Fruit fly (Drosophila melanogaster): ENCODE results near the gene trbl.
A peak's percentile ranks its signal among the peaks of the same experiment; 100 is the strongest.

Gene trbl

DNA sequence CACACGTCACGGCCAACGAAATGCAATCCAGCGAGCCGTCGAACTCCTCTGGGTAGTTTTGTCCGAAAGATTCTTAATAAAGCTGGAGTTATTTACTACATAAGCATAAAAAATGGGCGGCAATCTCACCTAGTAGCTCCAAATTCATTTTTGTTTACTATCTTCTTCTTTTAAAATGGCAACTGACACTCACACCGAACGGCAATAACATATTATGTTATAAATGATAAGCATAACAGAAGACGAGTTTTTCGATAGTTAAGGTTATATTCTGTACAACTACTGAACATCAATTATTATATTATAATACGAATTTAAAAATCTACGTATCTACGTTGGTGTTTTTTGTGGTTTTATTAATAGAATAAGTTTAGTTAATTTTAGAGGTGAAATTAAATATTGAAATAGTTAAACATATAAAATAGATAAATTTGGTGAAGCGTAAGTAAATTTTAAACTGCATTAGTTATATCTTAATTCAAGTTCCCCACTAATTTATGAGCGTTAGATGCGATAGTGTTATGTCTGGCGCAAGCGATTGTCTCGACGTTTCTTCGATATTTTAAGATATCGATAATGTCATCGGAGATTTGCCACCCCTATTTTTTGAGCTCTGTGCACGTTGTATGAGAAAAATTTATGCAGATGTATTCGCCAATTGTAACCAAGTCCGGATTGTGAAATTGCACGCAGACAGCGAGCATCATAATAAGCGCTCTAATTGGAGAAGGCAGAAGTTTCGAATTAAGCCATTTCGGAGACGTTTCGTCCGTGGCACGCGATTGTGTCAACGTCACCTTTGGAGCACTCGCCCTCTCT lies 53.4 kb downstream of the trbl start, which contains the start of the genes Rbbp5 and eRF1:
Rbbp5 (minus strand) TSS at position 181 of the 819 bp plus-strand sequence.
eRF1 (plus strand) TSS at position 594 of the 819 bp plus-strand sequence.
- TF ChIP-seq Ets98B (GFP tag; IDR thresholded peaks at IDR 0.05) = no peak
- TF ChIP-seq CG4496 (GFP tag; IDR thresholded peaks at IDR 0.05) = no peak
- no peak for TF ChIP-seq CG13204 (GFP tag; optimal IDR thresholded peaks at IDR 0.05)
- no peak for TF ChIP-seq EcR (GFP tag; optimal IDR thresholded peaks at IDR 0.05)
- no peak for TF ChIP-seq CG12605 (GFP tag; IDR thresholded peaks at IDR 0.05)
- peak; percentile 43 for TF ChIP-seq Snoo (tag; optimal IDR thresholded peaks at IDR 0.05)
- peak; percentile 63 for TF ChIP-seq rn (GFP tag; IDR thresholded peaks at IDR 0.05)
- peak; percentile 62; the same call in 1 of the 2 replicates for TF ChIP-seq CG32121 (GFP tag; IDR thresholded peaks at IDR 0.05)
- no peak for TF ChIP-seq D1 (tag; optimal IDR thresholded peaks at IDR 0.05)
- peak; percentile 18 for TF ChIP-seq Pif1B (GFP tag; optimal IDR thresholded peaks at IDR 0.05)
- TF ChIP-seq gl (tag; optimal IDR thresholded peaks at IDR 0.05) = no peak
- no peak for TF ChIP-seq Pif1A (GFP tag; optimal IDR thresholded peaks at IDR 0.05)
- peak; percentile 66 for TF ChIP-seq CG15710 (tag; optimal IDR thresholded peaks at IDR 0.05)
- peak; percentile 61 for TF ChIP-seq CG8159 (tag; optimal IDR thresholded peaks at IDR 0.05)
- no peak for TF ChIP-seq CG14655 (GFP tag; optimal IDR thresholded peaks at IDR 0.05)
- TF ChIP-seq CG34367 (tag; optimal IDR thresholded peaks at IDR 0.05) = no peak
- peak; percentile 46 for TF ChIP-seq CG17806 (tag; optimal IDR thresholded peaks at IDR 0.05)
- TF ChIP-seq CG8301 (tag; optimal IDR thresholded peaks at IDR 0.05) = peak; percentile 6
- TF ChIP-seq CG9948 (tag; optimal IDR thresholded peaks at IDR 0.05) = peak; percentile 37
